Fruit fly (Drosophila melanogaster) whole organism, embryonic: Measurements from ENCODE around the gene ninaD.
A peak's percentile ranks its signal among the peaks of the same experiment; 100 is the strongest.

ENCODE experiments used
- Abd-B ChIP-seq: fragments of 200-800 bp; sonication (Bioruptor generic); optimal IDR thresholded peaks from 2 replicates; lab custom pipeline; 2018; ENCODE audit warnings: missing biosample characterization, mild to moderate bottlenecking, missing genetic modification characterization, moderate library complexity
- BEAF-32 ChIP-seq: fragments of 200-800 bp; sonication (Bioruptor generic); optimal IDR thresholded peaks from 3 replicates; lab custom pipeline; 2017; ENCODE audit warnings: missing biosample characterization, missing genetic modification characterization, mild to moderate bottlenecking, moderate library complexity, missing genetic modification reagents
- Bdp1 ChIP-seq: fragments of 200-800 bp; sonication (Bioruptor generic); optimal IDR thresholded peaks from 3 replicates; lab custom pipeline; 2016; ENCODE audit warnings: missing biosample characterization, missing genetic modification characterization
- Bteb2 ChIP-seq: fragments of 200-800 bp; sonication (Bioruptor generic); optimal IDR thresholded peaks from 2 replicates; lab custom pipeline; 2016; ENCODE audit warnings: missing biosample characterization, missing genetic modification characterization
- CG14441 ChIP-seq: fragments of 200-800 bp; sonication (Bioruptor generic); IDR thresholded peaks from 2 replicates; pipeline ENCODE4 v1.3.6; 2022; ENCODE audit warnings: missing biosample characterization, missing genetic modification characterization
- CG15269 ChIP-seq: fragments of 200-800 bp; sonication (Bioruptor generic); optimal IDR thresholded peaks from 2 replicates; lab custom pipeline; 2018; ENCODE audit warnings: missing biosample characterization, mild to moderate bottlenecking, missing genetic modification characterization, moderate library complexity
- CG17829 ChIP-seq: fragments of 200-800 bp; optimal IDR thresholded peaks from 2 replicates; lab custom pipeline; 2019; ENCODE audit warnings: missing biosample characterization, mild to moderate bottlenecking, missing genetic modification characterization, moderate library complexity
- CG18011 ChIP-seq: fragments of 200-800 bp; sonication (Bioruptor generic); optimal IDR thresholded peaks from 2 replicates; lab custom pipeline; 2017; ENCODE audit warnings: missing biosample characterization, missing genetic modification characterization, mild to moderate bottlenecking, moderate library complexity, missing genotype
- CG34376 ChIP-seq: fragments of 200-800 bp; sonication (Bioruptor generic); optimal IDR thresholded peaks from 2 replicates; lab custom pipeline; 2018; ENCODE audit warnings: missing biosample characterization, mild to moderate bottlenecking, missing genetic modification characterization
- CG4282 ChIP-seq: fragments of 200-800 bp; sonication (Bioruptor generic); optimal IDR thresholded peaks from 2 replicates; lab custom pipeline; 2016; ENCODE audit warnings: missing biosample characterization, missing genetic modification characterization
- CG43689 ChIP-seq: fragments of 200-800 bp; sonication (Bioruptor generic); IDR thresholded peaks from 2 replicates; pipeline ENCODE4 v1.3.6; 2022; ENCODE audit warnings: missing biosample characterization, missing genetic modification characterization
- CG4820 ChIP-seq: fragments of 200-800 bp; sonication (Bioruptor generic); optimal IDR thresholded peaks from 3 replicates; lab custom pipeline; 2016; ENCODE audit warnings: missing biosample characterization, missing genetic modification characterization
- CG5953 ChIP-seq: fragments of 200-800 bp; sonication (Bioruptor generic); IDR thresholded peaks from 2 replicates; pipeline ENCODE4 v1.3.6; 2022; ENCODE audit warnings: missing biosample characterization, missing genetic modification characterization
- CG8281 ChIP-seq: fragments of 200-800 bp; sonication (Bioruptor generic); optimal IDR thresholded peaks from 2 replicates; lab custom pipeline; 2018; ENCODE audit warnings: missing biosample characterization, mild to moderate bottlenecking, missing genetic modification characterization, moderate library complexity
- Fer3 ChIP-seq: fragments of 200-800 bp; sonication (Bioruptor generic); optimal IDR thresholded peaks from 2 replicates; lab custom pipeline; 2018; ENCODE audit warnings: missing biosample characterization, mild to moderate bottlenecking, missing genetic modification characterization, moderate library complexity
- MBD-R2 ChIP-seq: fragments of 200-800 bp; sonication (Bioruptor generic); IDR thresholded peaks from 2 replicates; pipeline ENCODE4 v1.3.6; 2022; ENCODE audit warnings: missing biosample characterization, missing genetic modification characterization
- Meics ChIP-seq: fragments of 200-800 bp; sonication (Bioruptor generic); optimal IDR thresholded peaks from 2 replicates; lab custom pipeline; 2017; ENCODE audit warnings: missing biosample characterization, mild to moderate bottlenecking, missing genetic modification characterization
- Mes4 ChIP-seq: fragments of 200-800 bp; sonication (Bioruptor generic); optimal IDR thresholded peaks from 2 replicates; lab custom pipeline; 2016; ENCODE audit warnings: missing biosample characterization, missing genetic modification characterization
- NC2β ChIP-seq: fragments of 200-800 bp; sonication (Bioruptor generic); optimal IDR thresholded peaks from 2 replicates; lab custom pipeline; 2016; ENCODE audit warnings: missing biosample characterization, missing genetic modification characterization
- Sry-δ ChIP-seq: fragments of 200-800 bp; sonication (Bioruptor generic); optimal IDR thresholded peaks from 2 replicates; lab custom pipeline; 2016; ENCODE audit warnings: missing biosample characterization, missing genetic modification characterization
- Trl ChIP-seq, 3 experiments: fragments of >200 bp in 2 of 3; fragments of 200-800 bp in 1 of 3; sonication (Bioruptor generic) in 1 of 3; optimal IDR thresholded peaks; 2 replicates in 1 of 3; 3 replicates in 2 of 3; lab custom pipeline; 2016 to 2017; ENCODE audit warnings: missing biosample characterization in 1 of 3, missing genetic modification characterization in 1 of 3
- aop ChIP-seq: fragments of 200-800 bp; sonication (Bioruptor generic); IDR thresholded peaks from 2 replicates; pipeline ENCODE4 v1.3.6; 2022; ENCODE audit warnings: missing biosample characterization, missing genetic modification characterization
- ara ChIP-seq: fragments of 200-800 bp; sonication (Bioruptor generic); IDR thresholded peaks from 2 replicates; pipeline ENCODE4 v1.3.6; 2022; ENCODE audit warnings: missing biosample characterization, missing genetic modification characterization
- bowl ChIP-seq: fragments of 200-800 bp; sonication (Bioruptor generic); IDR thresholded peaks from 2 replicates; pipeline ENCODE4 v1.3.6; 2022; ENCODE audit warnings: missing biosample characterization, missing genetic modification characterization
- cato ChIP-seq: fragments of 200-800 bp; sonication (Bioruptor generic); optimal IDR thresholded peaks from 2 replicates; lab custom pipeline; 2016; ENCODE audit warnings: missing biosample characterization, missing genetic modification characterization, borderline replicate concordance
- exex ChIP-seq: fragments of 200-800 bp; sonication (Bioruptor generic); optimal IDR thresholded peaks from 4 replicates; lab custom pipeline; 2018; ENCODE audit warnings: missing biosample characterization, mild to moderate bottlenecking, missing genetic modification characterization, moderate library complexity
- gcm2 ChIP-seq: fragments of 200-800 bp; sonication (Bioruptor generic); optimal IDR thresholded peaks from 2 replicates; lab custom pipeline; 2016; ENCODE audit warnings: missing biosample characterization, missing genetic modification characterization
- gem ChIP-seq: fragments of 200-800 bp; sonication (Bioruptor generic); optimal IDR thresholded peaks from 2 replicates; lab custom pipeline; 2019; ENCODE audit warnings: missing biosample characterization, mild to moderate bottlenecking, missing genetic modification characterization, moderate library complexity
- jing ChIP-seq: fragments of 200-800 bp; sonication (Bioruptor generic); optimal IDR thresholded peaks from 2 replicates; lab custom pipeline; 2018; ENCODE audit warnings: missing biosample characterization, mild to moderate bottlenecking, missing genetic modification characterization
- jumu ChIP-seq: fragments of 200-800 bp; sonication (Bioruptor generic); optimal IDR thresholded peaks from 3 replicates; lab custom pipeline; 2016; ENCODE audit warnings: missing biosample characterization, missing genetic modification characterization
- lab ChIP-seq: fragments of 200-800 bp; sonication (Bioruptor generic); optimal IDR thresholded peaks from 3 replicates; lab custom pipeline; 2017; ENCODE audit warnings: missing biosample characterization, missing genetic modification characterization, mild to moderate bottlenecking, moderate library complexity, missing genetic modification reagents
- mirr ChIP-seq: fragments of 200-800 bp; sonication (Bioruptor generic); optimal IDR thresholded peaks from 3 replicates; lab custom pipeline; 2018; ENCODE audit warnings: missing biosample characterization, mild to moderate bottlenecking, missing genetic modification characterization
- odd ChIP-seq: fragments of 200-800 bp; sonication (Bioruptor generic); optimal IDR thresholded peaks from 2 replicates; lab custom pipeline; 2017; ENCODE audit warnings: missing biosample characterization, mild to moderate bottlenecking, missing genetic modification characterization
- onecut ChIP-seq: fragments of 200-800 bp; sonication (Bioruptor generic); IDR thresholded peaks from 2 replicates; pipeline ENCODE4 v1.3.6; 2022; ENCODE audit warnings: missing biosample characterization, missing genetic modification characterization
- pan ChIP-seq, 4 experiments: fragments of >200 bp in 3 of 4; fragments of 200-800 bp in 1 of 4; sonication (Bioruptor generic) in 1 of 4; optimal IDR thresholded peaks in 3 of 4; IDR thresholded peaks in 1 of 4; 2 replicates each; pipeline versions ENCODE4 v1.3.6 to Lab custom; 2017 to 2022; ENCODE audit warnings: missing biosample characterization in 2 of 4, missing genetic modification characterization in 2 of 4, mixed read lengths in 1 of 4
- pros ChIP-seq: fragments of 200-800 bp; sonication (Bioruptor generic); optimal IDR thresholded peaks from 3 replicates; lab custom pipeline; 2019; ENCODE audit warnings: missing biosample characterization, mild to moderate bottlenecking, missing genetic modification characterization, moderate library complexity
- sd ChIP-seq: fragments of 200-800 bp; sonication (Bioruptor generic); optimal IDR thresholded peaks from 3 replicates; lab custom pipeline; 2018; ENCODE audit warnings: missing biosample characterization, mild to moderate bottlenecking, missing genetic modification characterization, moderate library complexity
- sens ChIP-seq: fragments of 200-800 bp; sonication (Bioruptor generic); peaks from one replicate; lab custom pipeline; 2016; ENCODE audit warnings: missing biosample characterization, missing genetic modification characterization
- seq ChIP-seq: fragments of 200-800 bp; sonication (Bioruptor generic); IDR thresholded peaks from 2 replicates; pipeline ENCODE4 v1.3.6; 2022; ENCODE audit warnings: missing biosample characterization, missing genetic modification characterization
- sug ChIP-seq: fragments of 200-800 bp; optimal IDR thresholded peaks from 2 replicates; lab custom pipeline; 2019; ENCODE audit warnings: missing biosample characterization, mild to moderate bottlenecking, missing genetic modification characterization, moderate library complexity
- zf30C ChIP-seq: fragments of 200-800 bp; sonication (Bioruptor generic); optimal IDR thresholded peaks from 3 replicates; lab custom pipeline; 2018; ENCODE audit warnings: missing biosample characterization, mild to moderate bottlenecking, missing genetic modification characterization

ninaD gene

dm6 chr2L:18114176-18114703 lies 32.8 kb downstream of the ninaD start, which contains the start of gene CG15152 (continued):
- TF ChIP-seq sug, result peak; percentile 79
- TF ChIP-seq Sry-δ (GFP tag; lab: Kevin White, UChicago), result no peak
- no peak for TF ChIP-seq gcm2 (GFP tag; lab: Kevin White, UChicago)
- TF ChIP-seq CG4282 (GFP tag; lab: Kevin White, UChicago), result no peak
- no peak for TF ChIP-seq NC2β (GFP tag; lab: Kevin White, UChicago)
- no peak for TF ChIP-seq CG8281 (tag; lab: Kevin White, UChicago)
- TF ChIP-seq mirr (GFP tag; lab: Kevin White, UChicago), result peak; percentile 84
- no peak for TF ChIP-seq aop
- TF ChIP-seq CG43689 (GFP tag; lab: Robert Waterston, UW), result no peak
- peak; percentile 92 for TF ChIP-seq exex (tag; lab: Kevin White, UChicago)
- TF ChIP-seq bowl (GFP tag; lab: Robert Waterston, UW), result no peak
- TF ChIP-seq Trl (optimal IDR thresholded peaks at IDR 0.05; lab: Kevin White, UChicago), result peak in 1 of 2 experiments; percentile 43
- TF ChIP-seq Trl (GFP tag; optimal IDR thresholded peaks at IDR 0.05; lab: Kevin White, UChicago), result no peak
- no peak for TF ChIP-seq cato (GFP tag; lab: Kevin White, UChicago)
- TF ChIP-seq sd (tag; lab: Kevin White, UChicago), result no peak
- TF ChIP-seq ara (GFP tag; lab: Robert Waterston, UW), result no peak
- peak; percentile 13 for TF ChIP-seq lab (GFP tag; lab: Kevin White, UChicago)
- no peak for TF ChIP-seq odd (GFP tag; lab: Kevin White, UChicago)
- no peak for TF ChIP-seq Abd-B (GFP tag; lab: Kevin White, UChicago)
- TF ChIP-seq Bteb2 (GFP tag; lab: Kevin White, UChicago), result no peak
- TF ChIP-seq MBD-R2, result no peak
- TF ChIP-seq zf30C (GFP tag; lab: Kevin White, UChicago), result no peak
- TF ChIP-seq Bdp1, result no peak
- no peak for TF ChIP-seq jumu (GFP tag; lab: Kevin White, UChicago)
- TF ChIP-seq CG18011 (GFP tag; lab: Kevin White, UChicago), result no peak
- peak; percentile 61 for TF ChIP-seq pros
- TF ChIP-seq BEAF-32 (GFP tag; lab: Kevin White, UChicago), result no peak
- peak; percentile 72 for TF ChIP-seq CG34376 (GFP tag; lab: Kevin White, UChicago)

dm6 chr2L:18115104-18115503 lies 33.7 kb downstream of the ninaD start:
- TF ChIP-seq Meics (GFP tag; lab: Kevin White, UChicago) (no peak), CG34376 (GFP tag; lab: Kevin White, UChicago) (peak; percentile 35), mirr (GFP tag; lab: Kevin White, UChicago) (peak; percentile 40), CG15269 (tag; lab: Kevin White, UChicago) (peak; percentile 1), CG4820 (GFP tag; lab: Kevin White, UChicago) (no peak), seq (GFP tag; lab: Robert Waterston, UW) (no peak), pan (optimal IDR thresholded peaks at IDR 0.05; lab: Kevin White, UChicago) (no peak), pan (GFP tag; optimal IDR thresholded peaks at IDR 0.05 in 1 of 2, IDR thresholded peaks at IDR 0.05 in 1 of 2) (no peak), sens (peak; percentile 39), lab (GFP tag; lab: Kevin White, UChicago) (peak; percentile 2), CG17829 (no peak), onecut (no peak), jing (GFP tag; lab: Kevin White, UChicago) (no peak), CG14441 (GFP tag; lab: Robert Waterston, UW) (no peak), BEAF-32 (GFP tag; lab: Kevin White, UChicago) (no peak), Mes4 (GFP tag; lab: Kevin White, UChicago) (no peak), sug (peak; percentile 43), exex (tag; lab: Kevin White, UChicago) (peak; percentile 91), CG5953 (GFP tag; lab: Robert Waterston, UW) (no peak), Fer3 (tag; lab: Kevin White, UChicago) (no peak), gem (tag; lab: Kevin White, UChicago) (no peak)
